Worm (Caenorhabditis elegans): ENCODE data around the gene Y43C5A.7.

ce11 chrIV:10261061-10261460, 16.0 kb upstream of the Y43C5A.7 start:
- TF ChIP-seq daf-12 (tag; optimal IDR thresholded peaks at IDR 0.05) = no peak
- no peak for TF ChIP-seq nhr-10 (tag; optimal IDR thresholded peaks at IDR 0.05)
- TF ChIP-seq nhr-25 (tag; optimal IDR thresholded peaks at IDR 0.05; ENCODE audit: borderline replicate concordance, insufficient read depth) = no peak
- no peak for TF ChIP-seq skn-1 (tag; optimal IDR thresholded peaks at IDR 0.05)
- no peak for TF ChIP-seq zip-11 (GFP tag; IDR thresholded peaks at IDR 0.05)
- no peak for TF ChIP-seq pha-4 (GFP tag; IDR thresholded peaks at IDR 0.05)
- no peak for TF ChIP-seq pha-4 (tag; optimal IDR thresholded peaks at IDR 0.05)
- no peak for TF ChIP-seq arid-1 (GFP tag; conservative IDR thresholded peaks at IDR 0.05)
- TF ChIP-seq cey-2 (tag; optimal IDR thresholded peaks at IDR 0.05; ENCODE audit: borderline replicate concordance, insufficient read depth) = no peak
- TF ChIP-seq snpc-4 (tag; optimal IDR thresholded peaks at IDR 0.05) = no peak

Measured in whole organism, L4 larva.